Worm (Caenorhabditis elegans) whole organism, L4/young adult: ENCODE results near the gene clec-6.

Experiments
- W03F9.2 ChIP-seq: fragments of 150-350 bp; optimal IDR thresholded peaks from 2 replicates; lab custom pipeline; 2014; ENCODE audit warnings: missing biosample characterization, missing genetic modification characterization
- dao-5 ChIP-seq: sonication (generic microtip); optimal IDR thresholded peaks from 2 replicates; lab custom pipeline; 2016; ENCODE audit warnings: missing genotype, missing genetic modification characterization, moderate library complexity, missing compliant biosample characterization
- him-1 ChIP-seq: sonication (generic microtip); optimal IDR thresholded peaks from 2 replicates; lab custom pipeline; 2016; ENCODE audit warnings: missing genotype, missing genetic modification reagents, missing genetic modification characterization, missing compliant biosample characterization

clec-6 gene

ce11 chrIII:4909938-4910337 lies 22.7 kb upstream of the clec-6 start, which contains the start of gene F26F4.12:
Gene F26F4.12, minus strand, starts transcription at chrIII:4910038.
- TF ChIP-seq W03F9.2 (tag; lab: Kevin White, UChicago), result no peak
- no peak for TF ChIP-seq him-1 (tag; lab: Kevin White, UChicago)
- TF ChIP-seq dao-5 (tag; lab: Kevin White, UChicago), result no peak

- TF ChIP-seq dao-5 (tag; lab: Kevin White, UChicago) (no peak), W03F9.2 (tag; lab: Kevin White, UChicago) (no peak), him-1 (tag; lab: Kevin White, UChicago) (no peak)
Measured at ce11 chrIII:4906896-4907295, 19.7 kb upstream of the clec-6 start, which contains the start of gene rom-1. Gene rom-1, plus strand, starts transcription at chrIII:4907196.

ce11 chrIII:4906365-4906764 lies 19.1 kb upstream of the clec-6 start:
- TF ChIP-seq him-1 (tag; lab: Kevin White, UChicago), result no peak
- no peak for TF ChIP-seq dao-5 (tag; lab: Kevin White, UChicago)
- TF ChIP-seq W03F9.2 (tag; lab: Kevin White, UChicago), result no peak

ce11 chrIII:4905405-4905804 lies 18.2 kb upstream of the clec-6 start, which contains the start of gene F26F4.8:
Gene F26F4.8, minus strand, starts transcription at chrIII:4905473.
- no peak for TF ChIP-seq W03F9.2 (tag; lab: Kevin White, UChicago)
- TF ChIP-seq dao-5 (tag; lab: Kevin White, UChicago), result no peak
- TF ChIP-seq him-1 (tag; lab: Kevin White, UChicago), result no peak

- TF ChIP-seq W03F9.2 (tag; lab: Kevin White, UChicago) (no peak), him-1 (tag; lab: Kevin White, UChicago) (no peak), dao-5 (tag; lab: Kevin White, UChicago) (no peak)
Measured at ce11 chrIII:4903784-4904183, 16.5 kb upstream of the clec-6 start, which contains the start of gene kbp-2. Gene kbp-2, minus strand, starts transcription at chrIII:4903884.

- TF ChIP-seq him-1 (tag; lab: Kevin White, UChicago) (no peak), dao-5 (tag; lab: Kevin White, UChicago) (no peak), W03F9.2 (tag; lab: Kevin White, UChicago) (no peak)
Measured at ce11 chrIII:4900260-4900659, 13.0 kb upstream of the clec-6 start, which contains the start of gene tag-340. Gene tag-340, plus strand, starts transcription at chrIII:4900508.

- TF ChIP-seq dao-5 (tag; lab: Kevin White, UChicago) (no peak), W03F9.2 (tag; lab: Kevin White, UChicago) (peak; percentile 95), him-1 (tag; lab: Kevin White, UChicago) (peak; percentile 98)
Measured at ce11 chrIII:4899728-4900127, 12.5 kb upstream of the clec-6 start.

- TF ChIP-seq dao-5 (tag; lab: Kevin White, UChicago) (no peak), him-1 (tag; lab: Kevin White, UChicago) (no peak), W03F9.2 (tag; lab: Kevin White, UChicago) (no peak)
Measured at ce11 chrIII:4899035-4899578, 11.9 kb upstream of the clec-6 start, which contains the start of gene nhl-2. Gene nhl-2, minus strand, starts transcription at chrIII:4899085.

ce11 chrIII:4895313-4895712 lies 8.1 kb upstream of the clec-6 start:
- TF ChIP-seq dao-5 (tag; lab: Kevin White, UChicago) (no peak), him-1 (tag; lab: Kevin White, UChicago) (no peak), W03F9.2 (tag; lab: Kevin White, UChicago) (no peak)

- TF ChIP-seq him-1 (tag; lab: Kevin White, UChicago) (no peak), dao-5 (tag; lab: Kevin White, UChicago) (no peak), W03F9.2 (tag; lab: Kevin White, UChicago) (no peak)
Measured at ce11 chrIII:4893540-4893939, 6.3 kb upstream of the clec-6 start, which contains the start of gene F26F4.6. Gene F26F4.6, minus strand, starts transcription at chrIII:4893640.

ce11 chrIII:4890997-4891396 lies 3.8 kb upstream of the clec-6 start, which contains the start of gene F26F4.5:
Gene F26F4.5, minus strand, starts transcription at chrIII:4891252.
- no peak for TF ChIP-seq W03F9.2 (tag; lab: Kevin White, UChicago)
- TF ChIP-seq him-1 (tag; lab: Kevin White, UChicago), result no peak
- TF ChIP-seq dao-5 (tag; lab: Kevin White, UChicago), result no peak

ce11 chrIII:4883429-4883828 lies 3.8 kb downstream of the clec-6 start, which contains the start of gene clec-5:
Gene clec-5, minus strand, starts transcription at chrIII:4883606.
- TF ChIP-seq him-1 (tag; lab: Kevin White, UChicago) (no peak), dao-5 (tag; lab: Kevin White, UChicago) (no peak), W03F9.2 (tag; lab: Kevin White, UChicago) (no peak)

ce11 chrIII:4881955-4882354 lies 5.3 kb downstream of the clec-6 start:
- TF ChIP-seq him-1 (tag; lab: Kevin White, UChicago) (no peak), W03F9.2 (tag; lab: Kevin White, UChicago) (no peak), dao-5 (tag; lab: Kevin White, UChicago) (no peak)

- TF ChIP-seq him-1 (tag; lab: Kevin White, UChicago) (no peak), dao-5 (tag; lab: Kevin White, UChicago) (no peak), W03F9.2 (tag; lab: Kevin White, UChicago) (no peak)
Measured at ce11 chrIII:4879445-4879844, 7.8 kb downstream of the clec-6 start, which contains the start of gene C35D10.1. Gene C35D10.1, plus strand, starts transcription at chrIII:4879745.
